Worm (Caenorhabditis elegans) whole organism, young adult: ENCODE results near the gene Y110A2AL.7.

ENCODE experiments used
- F39B2.1 ChIP-seq: fragments of 200-800 bp; sonication (Bioruptor generic); IDR thresholded peaks from 2 replicates; pipeline ENCODE4 v1.3.6; 2022; ENCODE audit warnings: missing genetic modification reagents, missing genetic modification characterization, missing compliant biosample characterization
- ama-1 ChIP-seq, 3 experiments: fragments of 150-350 bp in 1 of 3; sonication (generic microtip) in 2 of 3; optimal IDR thresholded peaks; 2 replicates each; lab custom pipeline; 2014 to 2018; ENCODE audit warnings: missing biosample characterization in 2 of 3, missing genetic modification characterization in 2 of 3, missing genetic modification reagents in 2 of 3
- ceh-40 ChIP-seq: fragments of 200-800 bp; sonication (Bioruptor generic); IDR thresholded peaks from 2 replicates; pipeline ENCODE4 v1.3.6; 2022; ENCODE audit warnings: missing genetic modification characterization, missing compliant biosample characterization
- dpl-1 ChIP-seq: fragments of 150-350 bp; optimal IDR thresholded peaks from 2 replicates; lab custom pipeline; 2014; ENCODE audit warnings: missing biosample characterization, missing genetic modification reagents, missing genetic modification characterization
- let-607 ChIP-seq, 2 experiments: fragments of 200-800 bp in 1 of 2; sonication (Bioruptor generic) in 1 of 2; sonication (generic microtip) in 1 of 2; optimal IDR thresholded peaks; 2 replicates each; lab custom pipeline; 2016 to 2018; ENCODE audit warnings: mild to moderate bottlenecking in 2 of 2, missing compliant biosample characterization in 2 of 2, missing genetic modification characterization in 2 of 2, moderate library complexity in 2 of 2, missing genotype in 1 of 2
- nfya-1 ChIP-seq: sonication (generic microtip); optimal IDR thresholded peaks from 2 replicates; lab custom pipeline; 2017; ENCODE audit warnings: antibody characterized with exemption, missing compliant biosample characterization, missing genetic modification characterization, borderline replicate concordance; ENCODE audit not compliant: insufficient read depth
- snpc-1.3 ChIP-seq: sonication (generic microtip); optimal IDR thresholded peaks from 2 replicates; lab custom pipeline; 2017; ENCODE audit warnings: missing genetic modification characterization, mild to moderate bottlenecking, missing compliant biosample characterization, antibody characterized with exemption, moderate library complexity, missing genotype, missing genetic modification reagents; ENCODE audit not compliant: insufficient read depth
- snpc-4 ChIP-seq, 5 experiments: fragments of 150-350 bp in 1 of 5; sonication (generic microtip) in 4 of 5; optimal IDR thresholded peaks; 2 replicates each; lab custom pipeline; 2014 to 2018; ENCODE audit warnings: missing genetic modification characterization in 5 of 5, missing biosample characterization in 3 of 5, antibody characterized with exemption in 2 of 5, mild to moderate bottlenecking in 2 of 5, missing compliant biosample characterization in 2 of 5, missing genotype in 2 of 5, moderate library complexity in 2 of 5, missing genetic modification reagents in 1 of 5
- tlf-1 ChIP-seq: fragments of 200-800 bp; sonication (Bioruptor generic); optimal IDR thresholded peaks from 2 replicates; lab custom pipeline; 2018; ENCODE audit warnings: mild to moderate bottlenecking, missing genetic modification characterization, missing compliant biosample characterization
- zfh-2 ChIP-seq: fragments of 200-800 bp; sonication (Bioruptor generic); conservative IDR thresholded peaks from 2 replicates; pipeline ENCODE4 v1.3.6; 2022; ENCODE audit warnings: missing genetic modification reagents, missing genetic modification characterization, missing compliant biosample characterization

- TF ChIP-seq nfya-1 (tag; lab: Kevin White, UChicago) = no peak
- no peak for TF ChIP-seq let-607 (tag; optimal IDR thresholded peaks at IDR 0.05; lab: Kevin White, UChicago)
- no peak for TF ChIP-seq snpc-4 (GFP tag; optimal IDR thresholded peaks at IDR 0.05; lab: Kevin White, UChicago)
- TF ChIP-seq snpc-4 (tag; optimal IDR thresholded peaks at IDR 0.05; lab: Kevin White, UChicago) = no peak
- no peak for TF ChIP-seq ceh-40 (GFP tag; lab: Robert Waterston, UW)
- TF ChIP-seq zfh-2 = no peak
- TF ChIP-seq dpl-1 (GFP tag; lab: Kevin White, UChicago) = no peak
- no peak for TF ChIP-seq snpc-1.3 (tag; lab: Kevin White, UChicago)
- no peak for TF ChIP-seq F39B2.1 (GFP tag; lab: Robert Waterston, UW)
- TF ChIP-seq ama-1 (optimal IDR thresholded peaks at IDR 0.05; lab: Kevin White, UChicago) = no peak
- TF ChIP-seq ama-1 (GFP tag; optimal IDR thresholded peaks at IDR 0.05; lab: Kevin White, UChicago) = no peak
- TF ChIP-seq tlf-1 (GFP tag; lab: Kevin White, UChicago) = no peak
Measured at ce11 chrII:2822435-2822920, 20.5 kb downstream of the Y110A2AL.7 start, which contains the start of the genes fut-4 and K12H6.10.
